Fruit fly (Drosophila melanogaster): ENCODE results near the gene CG31740.

Gene CG31740

DNA sequence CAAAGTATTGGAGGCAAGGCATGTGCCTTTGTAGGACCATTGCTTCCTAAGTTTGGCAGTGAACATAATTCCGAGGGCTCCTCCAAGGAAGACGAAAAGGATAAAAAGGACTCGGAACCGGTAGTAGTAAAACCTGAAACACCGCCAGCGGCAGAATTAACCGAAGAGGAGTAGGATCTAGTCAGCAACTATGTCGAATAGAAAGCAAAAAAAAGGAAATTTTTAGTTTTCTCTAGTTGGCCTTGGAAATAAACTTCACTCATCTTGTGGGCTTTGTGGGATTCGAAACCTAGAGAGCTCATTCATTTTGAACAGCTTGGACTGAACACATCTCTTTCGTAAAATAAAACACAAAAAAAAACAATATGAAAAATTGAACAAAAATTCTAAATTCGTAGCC lies at the start of gene CG31740:
Gene CG31740 (plus strand): TSS at position 301 of the 400 bp plus-strand sequence.
- TF ChIP-seq CG17801 (GFP tag; optimal IDR thresholded peaks at IDR 0.05; ENCODE audit: partially characterized antibody): no peak

DNA sequence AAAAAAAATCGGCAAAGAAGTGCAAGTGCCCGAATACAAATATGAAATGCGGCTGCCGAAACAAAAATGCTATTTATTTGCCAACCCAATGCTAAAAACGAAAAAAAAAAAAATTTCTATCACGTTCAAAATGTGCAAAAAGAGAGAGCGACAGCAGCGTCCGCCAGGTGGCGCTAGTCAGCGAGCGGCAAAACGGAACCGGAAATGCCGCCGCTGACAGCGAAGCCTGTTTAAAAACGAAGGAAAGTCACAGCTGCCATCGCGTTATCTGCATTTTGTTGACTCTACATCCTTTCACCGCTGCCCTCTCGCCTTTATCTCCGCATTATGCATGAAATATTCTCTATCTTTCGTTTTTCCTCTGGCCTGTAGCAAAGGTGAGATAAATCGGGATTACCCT lies 48.5 kb upstream of the CG31740 start:
- TF ChIP-seq CG17801 (GFP tag; optimal IDR thresholded peaks at IDR 0.05; ENCODE audit: partially characterized antibody): no peak

DNA sequence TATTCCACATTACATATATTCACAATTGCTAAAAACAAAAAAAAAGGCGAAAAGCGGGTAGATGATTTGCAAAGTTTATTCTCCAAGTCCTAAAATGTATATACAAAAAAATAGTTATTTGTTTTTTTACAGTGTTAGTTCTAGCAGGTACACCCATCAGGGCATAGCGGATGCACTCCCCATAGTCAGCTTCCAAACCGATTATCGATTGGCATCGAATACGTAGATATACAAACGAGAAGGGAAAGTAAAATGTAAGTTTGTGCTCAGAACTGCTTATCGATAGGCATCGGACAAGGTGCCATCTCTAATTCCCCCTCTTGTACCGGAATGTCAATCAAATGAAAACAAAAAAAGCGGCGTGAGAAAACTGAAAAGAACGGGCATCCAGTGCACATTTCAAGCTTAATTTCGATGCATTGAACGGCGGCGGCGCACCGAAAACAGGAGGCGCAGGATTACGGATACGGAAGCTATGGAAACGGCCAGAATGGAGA lies 45.6 kb upstream of the CG31740 start, which contains the start of gene CG5674:
Gene CG5674 (plus strand): TSS at position 309 of the 497 bp plus-strand sequence.
- no peak for TF ChIP-seq CG17801 (GFP tag; optimal IDR thresholded peaks at IDR 0.05; ENCODE audit: partially characterized antibody)

DNA sequence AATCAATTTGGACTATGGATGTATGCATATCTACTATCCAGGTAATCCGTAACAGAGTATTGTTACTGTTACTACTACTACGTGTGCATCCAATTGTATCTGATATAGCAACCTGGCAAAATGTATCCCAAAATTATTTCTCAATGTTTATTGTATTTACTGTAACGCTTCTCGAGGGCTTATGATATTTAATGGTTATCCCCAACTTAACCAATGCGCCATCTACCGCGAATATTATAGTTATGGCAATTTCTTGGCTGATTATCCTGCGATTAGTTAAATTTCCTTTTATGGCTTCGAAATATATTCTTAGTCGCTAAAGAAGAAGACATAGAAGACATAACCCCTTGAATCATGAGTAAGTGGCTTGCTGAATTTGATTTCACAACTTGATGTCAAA lies 45.0 kb upstream of the CG31740 start:
- TF ChIP-seq CG17801 (GFP tag; optimal IDR thresholded peaks at IDR 0.05; ENCODE audit: partially characterized antibody): no peak

DNA sequence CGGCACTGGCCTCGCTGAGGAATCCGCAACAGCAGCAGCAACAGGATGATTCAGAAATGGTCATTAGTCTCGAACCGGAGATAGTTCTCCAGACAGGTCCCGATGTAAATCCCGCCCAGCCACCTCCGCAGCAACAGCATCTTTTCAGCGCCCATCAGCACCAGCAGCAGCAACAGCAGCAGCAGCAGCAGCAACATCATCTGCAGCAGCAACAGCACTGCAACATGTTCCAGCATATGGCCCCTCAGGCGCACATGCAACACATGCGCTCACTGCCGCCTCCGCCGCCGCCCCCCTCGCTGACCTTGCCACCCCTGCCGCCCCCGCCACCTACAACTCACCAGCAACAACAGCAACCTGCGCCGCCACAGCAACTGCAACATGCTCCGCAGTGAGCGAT lies 35.8 kb upstream of the CG31740 start:
- no peak for TF ChIP-seq CG17801 (GFP tag; optimal IDR thresholded peaks at IDR 0.05; ENCODE audit: partially characterized antibody)

DNA sequence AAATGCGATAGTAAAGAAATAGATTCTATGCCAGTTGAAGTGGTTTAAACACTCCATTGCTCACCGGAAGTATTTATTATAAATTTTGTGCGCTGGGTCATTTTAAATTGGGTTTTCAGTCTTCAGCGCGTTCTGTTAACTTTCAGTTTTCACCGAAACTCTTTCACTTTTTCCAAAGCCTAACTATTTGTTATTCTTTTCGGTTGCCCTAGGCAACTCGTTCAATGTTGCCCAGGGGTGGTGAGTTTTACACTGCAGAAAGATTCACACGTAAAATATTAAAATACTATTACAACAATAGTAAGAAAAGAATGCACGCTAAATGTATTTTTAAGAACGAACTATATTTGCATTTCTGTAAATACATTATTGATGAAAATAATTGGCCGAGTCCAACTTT lies 26.4 kb upstream of the CG31740 start, which contains the start of gene btv:
Gene btv (minus strand): TSS at position 101 of the 400 bp plus-strand sequence.
- TF ChIP-seq CG17801 (GFP tag; optimal IDR thresholded peaks at IDR 0.05; ENCODE audit: partially characterized antibody): no peak

DNA sequence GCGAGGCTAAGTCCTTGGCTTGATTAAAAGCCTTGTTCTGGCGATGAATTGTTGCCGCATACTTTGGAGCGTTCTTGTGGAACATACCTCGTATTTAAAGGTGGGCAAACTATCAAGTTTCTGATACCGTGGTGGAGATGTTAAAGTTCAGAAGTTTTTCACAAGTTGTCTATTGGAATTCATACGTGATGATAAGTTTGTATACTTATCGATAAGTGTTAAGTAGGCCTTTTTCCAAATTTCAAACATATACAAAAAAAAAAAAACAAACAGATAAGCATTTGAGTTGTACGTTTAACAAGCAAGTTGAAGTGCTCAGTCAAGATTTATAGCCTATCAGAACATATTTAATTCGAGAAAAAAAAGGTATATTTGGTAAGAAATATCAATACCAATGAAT lies 22.7 kb upstream of the CG31740 start, which contains the start of gene CG5681:
Gene CG5681 (plus strand): TSS at position 301 of the 400 bp plus-strand sequence.
- no peak for TF ChIP-seq CG17801 (GFP tag; optimal IDR thresholded peaks at IDR 0.05; ENCODE audit: partially characterized antibody)

DNA sequence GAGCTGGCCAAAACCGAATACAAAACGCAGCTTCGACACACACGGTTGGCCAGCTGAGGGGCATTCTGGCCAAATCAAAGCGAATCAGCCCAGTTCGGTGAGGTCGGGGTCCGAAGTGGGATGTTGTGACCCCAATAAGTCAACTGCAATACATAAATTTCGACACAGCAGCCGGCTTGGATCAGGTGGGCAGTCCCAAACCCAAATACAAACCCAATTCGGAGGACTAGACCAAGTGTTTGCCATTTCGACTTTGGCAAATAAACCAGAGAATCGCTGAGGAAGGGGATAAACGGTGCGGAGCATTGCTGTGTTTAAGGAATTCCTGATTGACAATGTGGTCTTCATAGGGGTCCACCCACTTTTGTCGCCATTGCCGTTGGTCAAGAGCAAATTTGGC lies 19.8 kb upstream of the CG31740 start:
- TF ChIP-seq CG17801 (GFP tag; optimal IDR thresholded peaks at IDR 0.05; ENCODE audit: partially characterized antibody): no peak

DNA sequence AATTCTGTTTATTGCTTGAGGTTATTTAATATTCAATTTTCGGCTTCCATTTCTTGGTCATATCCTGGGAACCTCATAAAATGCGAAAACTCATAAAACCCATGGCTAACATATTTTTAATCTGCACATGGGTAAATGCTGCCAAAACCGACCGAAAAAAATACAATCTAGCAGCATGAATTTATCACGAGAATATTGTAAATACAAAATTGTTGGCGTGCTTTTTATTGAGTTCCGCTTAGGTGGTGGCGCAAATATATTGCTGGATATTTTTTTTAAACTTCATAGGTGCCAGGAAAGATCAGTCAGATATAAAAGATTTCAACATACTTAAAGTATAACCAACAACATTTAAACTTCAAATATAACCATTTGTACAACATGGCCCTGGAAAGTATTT lies 18.6 kb upstream of the CG31740 start, which contains the start of gene Prosbeta5R2:
Gene Prosbeta5R2 (plus strand): TSS at position 301 of the 400 bp plus-strand sequence.
- TF ChIP-seq CG17801 (GFP tag; optimal IDR thresholded peaks at IDR 0.05; ENCODE audit: partially characterized antibody): no peak

DNA sequence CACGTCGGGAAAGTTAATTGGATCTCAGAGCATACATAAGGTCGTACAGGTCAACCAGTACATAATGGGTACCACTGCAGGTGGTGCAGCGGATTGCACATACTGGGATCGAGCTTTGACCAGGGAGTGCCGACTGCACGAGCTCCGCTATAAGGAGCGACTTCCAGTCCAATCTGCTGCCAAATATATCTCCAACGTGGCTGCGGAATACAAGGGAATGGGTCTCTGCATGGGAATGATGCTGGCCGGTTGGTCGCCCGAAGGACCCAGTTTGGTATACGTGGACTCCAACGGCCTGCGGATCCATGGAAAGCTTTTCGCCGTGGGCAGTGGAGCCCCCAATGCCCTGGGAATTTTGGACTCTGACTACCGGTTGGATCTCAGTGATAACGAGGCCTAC lies 18.0 kb upstream of the CG31740 start:
- no peak for TF ChIP-seq CG17801 (GFP tag; optimal IDR thresholded peaks at IDR 0.05; ENCODE audit: partially characterized antibody)

DNA sequence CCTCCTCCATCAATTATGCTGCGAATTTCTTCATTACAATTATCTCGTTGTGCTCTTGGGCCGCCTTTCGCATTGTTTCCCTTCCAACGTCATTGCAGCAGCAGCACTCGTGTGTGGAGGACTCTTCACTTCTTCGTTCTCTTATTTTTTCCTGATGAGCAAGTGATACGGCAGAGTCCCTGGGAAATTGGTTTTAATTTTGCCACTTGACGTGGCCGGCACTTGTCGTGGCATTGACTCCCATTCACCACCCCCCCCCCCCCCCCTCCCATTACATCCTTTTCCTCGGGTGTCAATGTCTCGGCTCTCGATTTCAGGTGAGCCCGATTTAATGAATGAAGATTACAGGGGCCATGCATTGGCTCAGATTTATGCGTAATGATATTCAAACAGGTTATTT lies 6.6 kb upstream of the CG31740 start:
- no peak for TF ChIP-seq CG17801 (GFP tag; optimal IDR thresholded peaks at IDR 0.05; ENCODE audit: partially characterized antibody)

DNA sequence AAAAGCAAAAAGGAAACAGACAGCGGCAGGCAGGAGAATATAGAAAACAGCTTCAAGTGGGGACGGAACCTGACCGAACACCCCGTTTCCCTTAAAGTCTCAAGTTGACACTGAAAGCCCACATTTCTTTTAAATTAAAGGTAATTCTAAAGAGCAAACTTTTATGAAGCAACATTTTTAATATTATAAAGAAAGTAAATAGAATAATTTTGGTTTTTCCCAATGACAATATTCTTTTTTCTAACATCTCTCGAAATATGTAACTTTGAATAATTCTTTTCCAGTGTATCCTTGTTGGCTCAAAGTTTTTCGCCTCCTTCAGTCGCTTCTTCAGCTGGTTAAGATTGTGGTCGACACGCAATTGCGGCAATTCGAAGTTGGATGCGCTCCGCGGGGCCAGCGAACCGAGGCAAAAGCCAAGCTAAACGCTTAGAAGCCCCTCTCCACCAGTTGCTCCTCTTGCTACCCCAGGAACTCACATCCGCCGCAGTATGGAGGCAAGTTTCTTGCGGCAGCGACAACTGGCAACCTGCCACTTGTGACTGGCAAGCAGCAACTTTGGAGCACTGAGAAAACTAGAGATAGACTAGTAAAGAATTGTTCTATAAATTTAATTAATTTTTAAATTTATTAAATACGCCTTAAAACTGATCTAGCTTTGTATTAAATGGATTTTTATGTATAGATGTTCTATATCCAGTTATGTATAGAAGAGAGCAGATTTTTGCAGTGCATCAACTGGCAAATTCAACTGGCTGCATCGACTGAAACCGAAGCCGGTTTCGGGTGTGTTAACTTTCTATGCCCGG lies 5.5 kb upstream of the CG31740 start:
- no peak for TF ChIP-seq CG17801 (GFP tag; optimal IDR thresholded peaks at IDR 0.05; ENCODE audit: partially characterized antibody)

DNA sequence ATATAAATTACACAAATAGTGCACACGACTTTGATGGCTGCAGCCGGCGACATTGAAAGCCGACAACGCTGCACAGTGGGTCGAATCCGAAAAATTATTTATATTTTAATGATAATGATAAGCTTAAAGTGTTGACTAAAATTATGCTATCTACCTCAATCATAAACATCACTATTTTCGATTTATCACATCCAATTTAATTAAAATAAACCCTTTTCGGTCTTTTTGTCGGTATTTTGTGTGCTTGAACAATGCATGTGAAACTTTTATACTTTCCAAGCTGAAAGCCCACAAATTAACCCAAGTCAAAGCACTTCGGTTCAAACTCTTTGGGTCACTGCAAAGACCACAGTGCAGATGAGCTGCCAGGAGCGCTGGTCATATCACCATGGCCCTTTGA lies 3.3 kb upstream of the CG31740 start:
- no peak for TF ChIP-seq CG17801 (GFP tag; optimal IDR thresholded peaks at IDR 0.05; ENCODE audit: partially characterized antibody)

DNA sequence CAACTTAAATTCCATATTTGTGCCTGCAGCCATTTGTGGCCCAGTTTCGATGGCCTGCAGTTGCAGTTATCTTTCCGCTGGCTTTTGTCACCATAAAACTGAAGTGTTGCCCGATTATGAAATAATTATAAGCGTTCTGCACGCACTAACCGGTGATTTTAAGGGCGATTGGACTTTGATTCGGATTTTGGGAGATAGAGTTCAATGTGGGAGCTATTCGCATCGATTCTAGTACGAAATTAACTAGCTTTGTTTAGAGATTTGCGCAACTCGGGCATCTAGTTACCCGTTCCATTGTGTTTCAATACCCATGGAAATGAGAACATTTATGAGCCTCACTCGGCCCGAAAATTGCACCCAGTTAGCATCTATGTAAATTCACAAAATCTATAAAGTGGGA lies 2.4 kb upstream of the CG31740 start, which contains the start of gene CG5693:
Gene CG5693 (plus strand): TSS at position 301 of the 400 bp plus-strand sequence.
- TF ChIP-seq CG17801 (GFP tag; optimal IDR thresholded peaks at IDR 0.05; ENCODE audit: partially characterized antibody): no peak

DNA sequence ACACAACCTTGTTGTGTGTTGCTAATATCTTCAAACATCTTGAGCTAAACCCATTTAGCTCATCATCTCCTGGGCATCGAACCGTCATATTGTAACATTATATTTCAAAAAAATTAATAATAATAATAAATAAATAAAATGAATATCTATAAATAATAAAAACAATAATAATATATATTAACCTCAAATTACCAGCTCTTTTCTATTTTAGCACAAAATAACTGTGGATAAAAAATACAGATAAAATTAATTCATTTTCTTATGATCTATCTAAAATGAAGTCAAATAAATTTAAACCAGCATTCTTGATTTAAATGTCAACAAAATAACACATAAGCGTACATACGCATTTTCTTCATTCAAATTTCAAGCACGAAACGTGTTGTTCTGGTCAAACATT lies 1.7 kb upstream of the CG31740 start, which contains the start of gene CG42659:
Gene CG42659 (plus strand): TSS at position 301 of the 400 bp plus-strand sequence.
- no peak for TF ChIP-seq CG17801 (GFP tag; optimal IDR thresholded peaks at IDR 0.05; ENCODE audit: partially characterized antibody)

DNA sequence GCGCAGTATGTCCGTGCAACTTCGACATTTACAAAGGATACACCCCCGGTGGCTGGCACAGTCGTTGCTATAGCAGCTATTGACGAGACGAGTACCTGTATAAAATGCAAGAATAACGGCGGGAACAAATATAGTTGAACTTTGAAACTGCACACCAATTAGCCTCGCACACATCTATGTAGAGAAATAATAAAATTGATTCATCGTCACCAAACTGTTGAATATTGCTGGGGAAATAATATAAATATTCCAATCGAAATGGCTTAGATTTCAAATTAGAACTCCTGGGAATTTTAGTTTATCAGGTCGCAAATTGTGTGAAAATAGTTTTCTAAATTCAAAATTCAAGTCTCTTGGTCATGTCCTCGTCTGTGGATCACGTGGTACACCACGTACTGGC lies 1.1 kb upstream of the CG31740 start, which contains the start of the genes CG42634 and CG42635:
Gene CG42634 (plus strand): TSS at position 301 of the 400 bp plus-strand sequence.
Gene CG42635 (plus strand): TSS at position 301 of the 400 bp plus-strand sequence.
- no peak for TF ChIP-seq CG17801 (GFP tag; optimal IDR thresholded peaks at IDR 0.05; ENCODE audit: partially characterized antibody)
